Fruit fly (Drosophila melanogaster): ENCODE results near the gene CG6845.
A peak's percentile ranks its signal among the peaks of the same experiment; 100 is the strongest.

Gene CG6845

dm6 chr3L:145998-146576 is at the start of gene CG6845 (continued):
- no peak for TF ChIP-seq Xbp1 (GFP tag; optimal IDR thresholded peaks at IDR 0.05)
- no peak for TF ChIP-seq Ada2b (GFP tag; IDR thresholded peaks at IDR 0.05)
- peak; percentile 84 for TF ChIP-seq gfzf (GFP tag; optimal IDR thresholded peaks at IDR 0.05)
- peak; percentile 80 for TF ChIP-seq CG6791 (GFP tag; IDR thresholded peaks at IDR 0.05; ENCODE audit: partially characterized antibody)
- TF ChIP-seq Hmr (GFP tag; optimal IDR thresholded peaks at IDR 0.05), result peak; percentile 36
- TF ChIP-seq CG17186 (GFP tag; optimal IDR thresholded peaks at IDR 0.05), result peak; percentile 52
- peak; percentile 9 for TF ChIP-seq Nf-YC (tag; optimal IDR thresholded peaks at IDR 0.05)
- no peak for TF ChIP-seq fd96Cb (tag; optimal IDR thresholded peaks at IDR 0.05)
- peak; percentile 21 for TF ChIP-seq CG15601 (tag; optimal IDR thresholded peaks at IDR 0.05)
- no peak for TF ChIP-seq CG12155 (GFP tag; optimal IDR thresholded peaks at IDR 0.05)
- TF ChIP-seq CG1792 (GFP tag; optimal IDR thresholded peaks at IDR 0.05), result no peak
- TF ChIP-seq Fer2 (tag; optimal IDR thresholded peaks at IDR 0.05), result no peak
- peak; percentile 20 for TF ChIP-seq lbe (GFP tag; optimal IDR thresholded peaks at IDR 0.05)
- TF ChIP-seq CG10431 (GFP tag; optimal IDR thresholded peaks at IDR 0.05), result no peak
- no peak for TF ChIP-seq CG4730 (GFP tag; IDR thresholded peaks at IDR 0.05)
- no peak for TF ChIP-seq CG6175 (GFP tag; IDR thresholded peaks at IDR 0.05)
- peak; percentile 50 for TF ChIP-seq CG10267 (tag; optimal IDR thresholded peaks at IDR 0.05)
- no peak for TF ChIP-seq CG5953 (GFP tag; IDR thresholded peaks at IDR 0.05)
- no peak for TF ChIP-seq sima (GFP tag; optimal IDR thresholded peaks at IDR 0.05)
- no peak for TF ChIP-seq CG8281 (tag; optimal IDR thresholded peaks at IDR 0.05)
- TF ChIP-seq CG3847 (GFP tag; IDR thresholded peaks at IDR 0.05), result peak; percentile 37; the same call in 1 of the 2 replicates
- TF ChIP-seq Stat92E (GFP tag; optimal IDR thresholded peaks at IDR 0.05), result peak in 1 of 3 experiments; percentile 8
- peak; percentile 36 for TF ChIP-seq CG30020 (tag; optimal IDR thresholded peaks at IDR 0.05)
- TF ChIP-seq gcm (GFP tag; optimal IDR thresholded peaks at IDR 0.05), result no peak
- peak; percentile 35 for TF ChIP-seq CG2712 (tag; optimal IDR thresholded peaks at IDR 0.05)
- no peak for TF ChIP-seq cato (GFP tag; optimal IDR thresholded peaks at IDR 0.05; ENCODE audit: borderline replicate concordance)
- TF ChIP-seq H15 (GFP tag; IDR thresholded peaks at IDR 0.05), result no peak
- no peak for TF ChIP-seq gro (GFP tag; optimal IDR thresholded peaks at IDR 0.05)
- no peak for TF ChIP-seq eve (GFP tag; optimal IDR thresholded peaks at IDR 0.05)
- TF ChIP-seq Dad (GFP tag; optimal IDR thresholded peaks at IDR 0.05), result no peak
- TF ChIP-seq kay (GFP tag; optimal IDR thresholded peaks at IDR 0.05), result no peak
- peak; percentile 88 for TF ChIP-seq zen2 (GFP tag; IDR thresholded peaks at IDR 0.05; ENCODE audit: partially characterized antibody)
- TF ChIP-seq Fer1 (GFP tag; optimal IDR thresholded peaks at IDR 0.05), result peak; percentile 20
- no peak for TF ChIP-seq nau (GFP tag; optimal IDR thresholded peaks at IDR 0.05)
- no peak for TF ChIP-seq sim (GFP tag; IDR thresholded peaks at IDR 0.05)
- no peak for TF ChIP-seq CG33557 (GFP tag; optimal IDR thresholded peaks at IDR 0.05)
- no peak for TF ChIP-seq CG13424 (tag; optimal IDR thresholded peaks at IDR 0.05)
- TF ChIP-seq Scr (GFP tag; IDR thresholded peaks at IDR 0.05; ENCODE audit: partially characterized antibody), result peak; percentile 71
- TF ChIP-seq CTCF (GFP tag; optimal IDR thresholded peaks at IDR 0.05), result peak; percentile 47
- no peak for TF ChIP-seq pan (optimal IDR thresholded peaks at IDR 0.05)
- TF ChIP-seq pan (GFP tag; optimal IDR thresholded peaks at IDR 0.05 in 1 of 2, IDR thresholded peaks at IDR 0.05 in 1 of 2), result no peak
- no peak for TF ChIP-seq CG2120 (GFP tag; optimal IDR thresholded peaks at IDR 0.05)
- peak; percentile 25 for TF ChIP-seq CG13894 (tag; optimal IDR thresholded peaks at IDR 0.05)
- no peak for TF ChIP-seq CG18764 (GFP tag; optimal IDR thresholded peaks at IDR 0.05)
- TF ChIP-seq B-H1 (GFP tag; IDR thresholded peaks at IDR 0.05), result no peak
- peak; percentile 91 for TF ChIP-seq CG2116 (GFP tag; optimal IDR thresholded peaks at IDR 0.05)
- peak; percentile 5 for TF ChIP-seq CG12391 (tag; optimal IDR thresholded peaks at IDR 0.05)
- TF ChIP-seq TFAM (GFP tag; optimal IDR thresholded peaks at IDR 0.05), result no peak
- no peak for TF ChIP-seq btn (GFP tag; optimal IDR thresholded peaks at IDR 0.05)
- no peak for TF ChIP-seq CG1647 (GFP tag; optimal IDR thresholded peaks at IDR 0.05)
- TF ChIP-seq Awh (GFP tag; IDR thresholded peaks at IDR 0.05), result no peak

All from whole organism, embryonic.